Fruit fly (Drosophila melanogaster): ENCODE measurements around the gene CG45218.

CG45218 gene

DNA sequence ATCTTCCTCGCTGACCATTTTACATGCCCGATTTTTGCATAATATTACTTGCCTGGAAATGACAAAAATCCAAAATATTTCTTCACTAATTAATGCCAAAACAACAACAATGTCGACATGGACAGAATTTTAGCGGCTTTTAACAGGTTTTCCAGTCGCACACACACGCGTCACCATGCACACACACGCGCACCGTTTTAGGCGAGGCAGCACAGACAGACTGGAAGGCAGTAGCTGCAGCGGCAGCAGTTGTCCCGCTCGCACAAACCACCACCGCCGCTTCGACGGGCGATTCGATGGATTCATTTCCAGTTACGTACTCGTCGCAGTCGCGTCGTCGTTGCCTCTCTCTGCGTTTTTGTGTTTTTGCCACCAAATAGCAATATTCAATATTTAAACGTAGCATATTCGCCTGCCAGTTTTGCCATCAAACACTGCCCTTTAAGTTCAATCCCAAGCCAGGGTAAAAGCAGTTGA is at the start of gene CG45218:
Gene CG45218, minus strand, starts transcription at position 158 of the 477 bp plus-strand sequence.
- TF ChIP-seq sv (GFP tag; optimal IDR thresholded peaks at IDR 0.05) (no peak), OdsH (GFP tag; optimal IDR thresholded peaks at IDR 0.05) (peak; percentile 19), usp (GFP tag; optimal IDR thresholded peaks at IDR 0.05) (no peak), foxo (GFP tag; optimal IDR thresholded peaks at IDR 0.05) (peak in 1 of 2 experiments; percentile 23), dsf (GFP tag; optimal IDR thresholded peaks at IDR 0.05; ENCODE audit: borderline replicate concordance) (no peak), psq (GFP tag; optimal IDR thresholded peaks at IDR 0.05) (no peak), Vsx2 (GFP tag; optimal IDR thresholded peaks at IDR 0.05; ENCODE audit: partially characterized antibody) (peak; percentile 21), brk (GFP tag; optimal IDR thresholded peaks at IDR 0.05) (no peak), fru (GFP tag; optimal IDR thresholded peaks at IDR 0.05) (no peak), Abd-B (GFP tag; optimal IDR thresholded peaks at IDR 0.05) (no peak), Dfd (GFP tag; optimal IDR thresholded peaks at IDR 0.05) (no peak), woc (GFP tag; optimal IDR thresholded peaks at IDR 0.05) (no peak), Mio (GFP tag; optimal IDR thresholded peaks at IDR 0.05) (no peak), h (GFP tag; optimal IDR thresholded peaks at IDR 0.05) (peak; percentile 68), Dif (GFP tag; optimal IDR thresholded peaks at IDR 0.05; ENCODE audit: partially characterized antibody) (peak; percentile 68), dmrt93B (GFP tag; optimal IDR thresholded peaks at IDR 0.05) (no peak), Rel (GFP tag; optimal IDR thresholded peaks at IDR 0.05) (no peak), Rel (tag; optimal IDR thresholded peaks at IDR 0.05) (no peak), ey (GFP tag; optimal IDR thresholded peaks at IDR 0.05) (no peak), N (GFP tag; optimal IDR thresholded peaks at IDR 0.05) (peak; percentile 45), HLH106 (tag; optimal IDR thresholded peaks at IDR 0.05) (no peak), br (GFP tag; optimal IDR thresholded peaks at IDR 0.05) (peak; percentile 46), GATAd (GFP tag; optimal IDR thresholded peaks at IDR 0.05) (no peak), CG32264 (GFP tag; optimal IDR thresholded peaks at IDR 0.05) (no peak), Hr83 (GFP tag; optimal IDR thresholded peaks at IDR 0.05; ENCODE audit: poor library complexity, severe bottlenecking) (peak; percentile 78), Myc (optimal IDR thresholded peaks at IDR 0.05) (no peak), Jra (GFP tag; optimal IDR thresholded peaks at IDR 0.05) (peak; percentile 55), Sp1 (GFP tag; optimal IDR thresholded peaks at IDR 0.05) (no peak), CrebA (GFP tag; optimal IDR thresholded peaks at IDR 0.05; ENCODE audit: borderline replicate concordance) (no peak), tai (GFP tag; optimal IDR thresholded peaks at IDR 0.05) (no peak), pan (optimal IDR thresholded peaks at IDR 0.05) (no peak), CG9705 (GFP tag; optimal IDR thresholded peaks at IDR 0.05) (no peak), dl (GFP tag; optimal IDR thresholded peaks at IDR 0.05; ENCODE audit: insufficient read depth in 1 of 2, partially characterized antibody in 2 of 2) (peak in 1 of 2 experiments; percentile 7), jim (GFP tag; optimal IDR thresholded peaks at IDR 0.05) (no peak), lola (GFP tag; optimal IDR thresholded peaks at IDR 0.05) (no peak), rgr (GFP tag; optimal IDR thresholded peaks at IDR 0.05) (no peak), sage (GFP tag; optimal IDR thresholded peaks at IDR 0.05) (no peak), Hr78 (GFP tag; optimal IDR thresholded peaks at IDR 0.05) (no peak), Hnf4 (GFP tag; optimal IDR thresholded peaks at IDR 0.05) (no peak)

DNA sequence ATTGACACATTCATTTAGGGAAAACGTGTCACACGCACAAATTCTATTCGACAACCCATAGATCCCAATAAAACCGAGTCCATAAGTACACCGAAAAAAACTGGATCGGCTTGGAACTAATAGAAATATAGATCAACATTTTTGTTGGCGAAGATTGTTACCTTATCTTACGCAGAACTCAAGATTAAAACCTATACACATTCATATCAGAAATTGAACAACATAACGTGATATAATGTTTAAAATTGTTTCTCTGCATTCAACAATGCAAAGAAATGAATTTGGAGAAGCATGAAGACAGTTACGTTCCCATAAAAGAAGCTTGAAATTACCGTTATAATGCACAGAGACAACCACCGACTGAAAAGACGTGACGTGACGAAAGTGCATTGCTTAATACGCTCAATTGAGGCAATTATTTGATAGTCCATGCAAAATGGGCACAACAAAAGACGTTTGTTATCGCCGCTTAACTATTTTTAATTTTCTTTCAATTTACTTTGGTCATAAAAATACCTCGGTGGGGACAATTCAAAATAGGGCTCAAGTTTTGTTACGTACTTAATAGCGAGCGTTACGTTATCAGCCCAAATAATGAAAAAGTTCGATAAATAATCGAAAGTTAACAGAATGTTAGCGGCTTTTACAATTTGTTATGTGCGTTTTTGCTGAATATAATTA is 49.6 kb upstream of the CG45218 start, which contains the start of gene SerRS-m:
Gene SerRS-m, plus strand, starts transcription at position 616 of the 681 bp plus-strand sequence.
- TF ChIP-seq dsf (GFP tag; optimal IDR thresholded peaks at IDR 0.05; ENCODE audit: borderline replicate concordance) (no peak), woc (GFP tag; optimal IDR thresholded peaks at IDR 0.05) (no peak), jim (GFP tag; optimal IDR thresholded peaks at IDR 0.05) (no peak)

DNA sequence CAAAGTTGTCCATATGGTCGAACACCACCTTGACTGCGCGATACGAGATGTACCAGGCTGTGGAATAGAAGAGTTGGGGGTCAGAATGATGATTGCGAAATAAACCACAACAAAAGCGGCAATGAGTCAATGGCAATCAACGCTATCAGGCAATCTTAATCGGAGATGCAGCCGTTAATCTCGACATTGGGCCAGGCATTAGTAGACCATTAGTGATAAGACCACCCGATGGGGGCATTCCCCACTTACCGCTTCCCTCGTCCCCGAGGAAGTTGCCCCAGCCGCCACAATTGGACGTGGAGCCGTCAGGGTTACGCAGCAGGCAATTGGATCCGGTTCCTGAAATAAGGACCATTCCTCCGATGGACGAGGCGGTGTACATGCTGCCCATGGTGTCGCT is 48.5 kb upstream of the CG45218 start:
- TF ChIP-seq Hr83 (GFP tag; optimal IDR thresholded peaks at IDR 0.05; ENCODE audit: poor library complexity, severe bottlenecking), result no peak
- TF ChIP-seq Rel (GFP tag; optimal IDR thresholded peaks at IDR 0.05), result no peak
- peak; percentile 76 for TF ChIP-seq Rel (tag; optimal IDR thresholded peaks at IDR 0.05)
- no peak for TF ChIP-seq ey (GFP tag; optimal IDR thresholded peaks at IDR 0.05)
- TF ChIP-seq Sp1 (GFP tag; optimal IDR thresholded peaks at IDR 0.05), result no peak
- no peak for TF ChIP-seq Hnf4 (GFP tag; optimal IDR thresholded peaks at IDR 0.05)
